Fruit fly (Drosophila melanogaster): ENCODE results near the gene CG14104.
A peak's percentile ranks its signal among the peaks of the same experiment; 100 is the strongest.

DNA sequence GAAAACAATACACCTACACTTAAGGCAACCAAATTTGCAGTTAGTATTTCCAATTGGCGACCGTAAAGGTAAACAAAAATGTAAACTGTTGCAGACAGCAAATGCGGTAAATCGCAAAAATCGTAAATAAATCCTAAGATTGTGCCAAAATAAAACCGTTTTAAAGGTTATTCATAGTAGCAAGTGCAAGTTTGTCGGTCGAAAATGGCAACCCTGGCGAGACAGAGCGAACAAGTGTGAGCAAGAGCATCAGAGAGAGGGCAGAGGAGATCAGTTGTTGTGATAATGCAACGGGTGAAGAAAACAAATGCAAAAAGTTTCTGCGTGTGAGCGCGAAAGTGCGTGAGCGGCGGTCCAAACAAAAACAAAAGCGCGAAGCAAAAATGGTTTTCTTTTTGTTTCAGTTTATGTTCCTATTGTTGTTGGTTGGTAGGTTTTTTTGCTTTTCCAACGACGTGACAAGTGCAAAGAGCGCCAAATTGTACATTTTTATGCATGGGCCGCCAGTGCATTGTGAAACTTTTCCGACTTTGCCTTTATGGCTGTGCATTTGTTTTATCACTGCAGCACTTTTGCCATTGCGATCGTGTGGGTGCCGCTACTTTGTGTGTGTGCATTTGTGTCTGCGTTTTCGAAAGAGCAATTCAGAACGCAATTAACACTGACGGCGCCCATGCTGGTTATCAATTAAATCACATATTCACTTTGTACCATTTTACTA, 14.1 kb downstream of the CG14104 start:
- peak; percentile 22; the same call in 1 of the 2 replicates for TF ChIP-seq Gug (GFP tag; IDR thresholded peaks at IDR 0.05)
- TF ChIP-seq CG6792 (GFP tag; optimal IDR thresholded peaks at IDR 0.05) = no peak
- peak; percentile 35 for TF ChIP-seq net (GFP tag; optimal IDR thresholded peaks at IDR 0.05)
- TF ChIP-seq CG6276 (GFP tag; optimal IDR thresholded peaks at IDR 0.05) = peak; percentile 80
- peak; percentile 70; the same call in 2 of the 3 replicates for TF ChIP-seq CG6163 (GFP tag; IDR thresholded peaks at IDR 0.05)
- no peak for TF ChIP-seq CG1621 (tag; optimal IDR thresholded peaks at IDR 0.05)
- no peak for TF ChIP-seq CG10631 (GFP tag; optimal IDR thresholded peaks at IDR 0.05)
- TF ChIP-seq dac (GFP tag; optimal IDR thresholded peaks at IDR 0.05) = peak; percentile 31
- TF ChIP-seq CG9139 (GFP tag; optimal IDR thresholded peaks at IDR 0.05) = peak; percentile 1
